Worm (Caenorhabditis elegans): ENCODE results near the gene sto-4.

Gene sto-4

DNA sequence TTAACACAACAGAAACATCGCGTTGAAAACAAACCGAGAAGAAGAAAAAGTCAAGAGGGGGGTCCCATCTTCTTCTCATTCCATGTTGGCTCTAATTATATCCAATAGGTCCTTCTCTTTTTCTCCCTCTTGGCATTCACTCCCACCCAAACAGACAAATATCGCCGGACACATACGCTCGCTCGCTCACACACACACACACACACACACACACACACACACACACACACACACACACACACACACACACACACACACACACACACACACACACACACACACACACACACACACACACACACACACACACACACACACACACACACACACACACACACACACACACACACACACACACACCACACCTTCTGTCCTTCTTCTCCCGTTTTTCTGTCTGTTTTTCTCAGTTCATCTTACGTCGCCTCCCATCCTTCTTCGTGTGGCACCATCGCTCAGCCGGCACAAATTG is at the start of gene sto-4:
Gene sto-4, plus strand, starts transcription at position 360 of the 469 bp plus-strand sequence.
- 0 out of 2 replicates have a peak, but pooled peaks have one; percentile 31 for TF ChIP-seq klf-2 (GFP tag; conservative IDR thresholded peaks at IDR 0.05)
- peak; percentile 72; the same call in 1 of the 2 replicates for TF ChIP-seq flt-1 (GFP tag; IDR thresholded peaks at IDR 0.05)
- TF ChIP-seq cog-1 (tag; optimal IDR thresholded peaks at IDR 0.05): peak; percentile 62
- TF ChIP-seq ztf-23 (GFP tag; IDR thresholded peaks at IDR 0.05): 0 out of 2 replicates have a peak, but pooled peaks have one; percentile 51

DNA sequence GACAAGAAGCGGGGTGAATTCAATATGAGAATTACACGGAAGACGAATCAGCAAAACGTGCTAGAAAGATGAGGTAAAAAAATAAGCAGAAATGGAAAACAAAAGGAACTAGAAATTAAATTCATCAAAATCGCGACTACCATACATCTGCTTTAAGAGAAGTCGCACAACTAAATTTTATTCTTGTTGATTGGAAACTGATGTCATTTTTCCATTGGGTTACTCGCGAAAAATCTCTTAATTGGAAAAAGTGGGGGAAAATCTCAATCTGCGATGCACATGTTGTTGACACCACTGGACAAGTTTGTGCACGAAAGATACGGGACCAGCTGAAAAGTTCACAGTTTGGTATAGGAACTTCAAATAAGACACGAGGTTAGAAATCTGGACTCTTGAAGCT is 47.0 kb upstream of the sto-4 start:
- TF ChIP-seq ztf-29 (GFP tag; IDR thresholded peaks at IDR 0.05) (no peak), flt-1 (GFP tag; IDR thresholded peaks at IDR 0.05) (no peak), klf-2 (GFP tag; conservative IDR thresholded peaks at IDR 0.05) (no peak), ref-1 (GFP tag; conservative IDR thresholded peaks at IDR 0.05) (no peak), ztf-23 (GFP tag; IDR thresholded peaks at IDR 0.05) (no peak)

DNA sequence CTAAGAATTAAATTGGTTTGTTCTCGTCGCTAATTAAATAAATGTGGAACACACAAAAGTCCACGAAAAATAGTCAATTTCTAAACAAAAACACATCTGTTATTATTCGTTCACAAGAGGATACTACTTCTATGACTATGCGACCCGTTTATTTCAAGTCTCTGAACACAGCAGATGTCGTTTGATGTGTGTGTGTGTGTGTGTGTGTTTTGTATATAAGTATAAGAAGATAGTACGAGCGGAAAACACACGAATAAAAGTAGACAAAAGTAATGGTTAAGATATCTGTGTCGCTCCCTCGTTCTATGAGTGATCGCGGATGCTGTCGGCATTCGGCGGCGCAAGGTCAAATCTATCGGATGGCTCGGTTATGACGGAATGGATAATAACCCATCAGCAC is 45.1 kb upstream of the sto-4 start:
- TF ChIP-seq ztf-29 (GFP tag; IDR thresholded peaks at IDR 0.05) (no peak), tab-1 (GFP tag; IDR thresholded peaks at IDR 0.05) (no peak), klf-2 (GFP tag; conservative IDR thresholded peaks at IDR 0.05) (no peak), ref-1 (GFP tag; conservative IDR thresholded peaks at IDR 0.05) (no peak), flt-1 (GFP tag; IDR thresholded peaks at IDR 0.05) (no peak)

DNA sequence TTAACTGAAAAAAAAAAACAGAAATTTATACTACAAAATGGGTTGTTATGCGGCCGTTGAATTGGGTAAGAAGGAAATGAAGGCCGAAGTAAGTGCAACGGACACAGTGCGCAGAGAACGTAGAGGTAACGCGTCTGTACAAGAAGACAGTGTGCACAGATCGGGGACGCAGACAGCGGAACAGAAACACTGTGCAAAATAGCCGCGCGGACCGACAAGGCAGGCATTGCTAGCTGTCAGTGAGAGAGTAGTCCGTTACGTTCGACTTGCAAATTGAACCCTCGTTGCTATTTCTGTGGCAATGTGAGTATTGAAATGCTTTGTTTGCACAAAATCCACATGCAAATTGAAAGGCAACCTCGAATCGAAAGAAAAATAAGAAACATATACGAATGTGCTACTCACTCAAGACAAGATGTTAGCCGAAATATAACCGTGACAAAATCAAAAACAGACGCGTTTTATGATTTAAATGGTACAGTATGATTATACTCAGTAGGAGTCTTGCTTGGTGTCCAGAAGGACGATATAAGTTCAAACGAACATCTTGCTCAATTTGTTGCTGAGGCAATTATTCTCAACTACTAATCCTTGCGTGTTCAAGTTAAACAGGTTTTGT is 43.3 kb upstream of the sto-4 start:
- TF ChIP-seq klf-2 (GFP tag; conservative IDR thresholded peaks at IDR 0.05): no peak
- TF ChIP-seq flt-1 (GFP tag; IDR thresholded peaks at IDR 0.05): 0 out of 2 replicates have a peak, but pooled peaks have one; percentile 17
- TF ChIP-seq ref-1 (GFP tag; conservative IDR thresholded peaks at IDR 0.05): no peak

DNA sequence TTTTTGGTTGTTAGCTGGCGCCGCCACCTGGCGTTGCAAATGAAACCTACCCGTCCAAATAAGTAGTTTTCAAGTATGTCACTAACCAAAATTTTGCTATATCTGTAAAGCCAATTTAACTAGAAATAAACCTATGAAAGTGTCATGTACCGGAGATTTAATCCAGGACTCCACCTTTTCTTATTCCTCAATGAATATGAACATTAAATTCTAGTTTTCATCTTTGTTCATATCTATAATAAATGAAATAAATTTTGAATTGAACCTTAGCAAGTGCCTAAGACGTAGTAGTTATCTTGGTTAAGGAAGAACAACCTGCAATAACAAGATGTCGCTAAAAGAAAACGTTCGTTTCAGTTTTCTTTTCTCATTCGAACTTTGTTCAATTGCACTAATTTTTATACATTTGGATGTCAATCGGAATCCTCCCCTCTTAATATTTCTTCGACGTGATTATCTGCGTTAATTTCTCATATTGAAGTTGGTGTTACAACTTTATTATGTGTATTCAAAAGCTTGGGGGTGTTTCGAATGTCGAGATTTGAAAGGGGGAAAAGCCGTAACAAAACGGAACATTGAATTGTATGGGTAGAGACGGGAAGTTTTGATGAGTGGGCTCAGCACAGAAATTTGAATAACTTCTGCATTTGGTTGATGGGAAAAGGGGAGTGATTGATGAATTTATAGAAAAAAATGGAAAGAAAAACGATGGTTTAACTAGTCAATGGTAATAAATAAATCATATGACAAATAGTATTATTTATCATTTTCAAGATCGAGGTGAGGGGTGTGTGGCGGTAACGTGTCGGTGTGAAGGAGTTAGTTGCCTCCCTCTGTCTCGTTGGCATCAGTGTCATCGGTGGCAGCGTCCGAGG is 40.5 kb upstream of the sto-4 start:
- TF ChIP-seq ztf-23 (GFP tag; IDR thresholded peaks at IDR 0.05): peak; percentile 29; the same call in 1 of the 2 replicates
- TF ChIP-seq cog-1 (tag; optimal IDR thresholded peaks at IDR 0.05): no peak
- TF ChIP-seq T22C8.4 (GFP tag; IDR thresholded peaks at IDR 0.05): no peak
- TF ChIP-seq med-1 (GFP tag; optimal IDR thresholded peaks at IDR 0.05; ENCODE audit: insufficient read depth): no peak
- TF ChIP-seq klf-2 (GFP tag; conservative IDR thresholded peaks at IDR 0.05): no peak
- TF ChIP-seq tab-1 (GFP tag; IDR thresholded peaks at IDR 0.05): no peak
- TF ChIP-seq flt-1 (GFP tag; IDR thresholded peaks at IDR 0.05): no peak

DNA sequence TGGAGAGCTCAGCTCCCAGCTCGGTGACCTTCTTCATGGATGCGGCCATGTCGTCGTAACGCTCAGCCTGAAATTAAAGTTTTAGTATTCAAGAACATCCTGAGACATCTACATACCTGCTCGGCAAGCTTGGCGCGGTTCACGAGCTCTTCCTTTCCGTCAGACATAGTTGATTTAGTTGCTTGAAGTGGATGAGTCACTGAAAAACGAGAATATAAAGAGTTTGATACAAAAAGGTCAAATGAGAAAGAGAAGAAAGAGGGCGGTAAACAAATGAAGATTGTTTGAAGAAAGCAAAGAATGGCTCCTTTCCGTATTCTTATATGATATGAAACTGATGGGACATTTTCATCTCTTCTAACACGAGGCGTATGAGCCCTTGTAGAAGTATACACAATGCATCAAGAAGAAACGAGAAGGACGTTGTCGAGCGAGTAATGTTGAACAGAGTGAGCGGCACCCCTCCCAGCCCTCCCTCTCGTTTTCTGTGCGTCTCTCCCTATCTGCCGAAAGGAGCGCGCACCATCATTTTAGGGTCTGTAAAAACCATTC is 38.6 kb upstream of the sto-4 start, which contains the start of gene ftt-2:
Gene ftt-2, minus strand, starts transcription at position 206 of the 552 bp plus-strand sequence.
- TF ChIP-seq med-1 (GFP tag; optimal IDR thresholded peaks at IDR 0.05; ENCODE audit: insufficient read depth) (no peak), T22C8.4 (GFP tag; IDR thresholded peaks at IDR 0.05) (no peak), klf-2 (GFP tag; conservative IDR thresholded peaks at IDR 0.05) (no peak)

DNA sequence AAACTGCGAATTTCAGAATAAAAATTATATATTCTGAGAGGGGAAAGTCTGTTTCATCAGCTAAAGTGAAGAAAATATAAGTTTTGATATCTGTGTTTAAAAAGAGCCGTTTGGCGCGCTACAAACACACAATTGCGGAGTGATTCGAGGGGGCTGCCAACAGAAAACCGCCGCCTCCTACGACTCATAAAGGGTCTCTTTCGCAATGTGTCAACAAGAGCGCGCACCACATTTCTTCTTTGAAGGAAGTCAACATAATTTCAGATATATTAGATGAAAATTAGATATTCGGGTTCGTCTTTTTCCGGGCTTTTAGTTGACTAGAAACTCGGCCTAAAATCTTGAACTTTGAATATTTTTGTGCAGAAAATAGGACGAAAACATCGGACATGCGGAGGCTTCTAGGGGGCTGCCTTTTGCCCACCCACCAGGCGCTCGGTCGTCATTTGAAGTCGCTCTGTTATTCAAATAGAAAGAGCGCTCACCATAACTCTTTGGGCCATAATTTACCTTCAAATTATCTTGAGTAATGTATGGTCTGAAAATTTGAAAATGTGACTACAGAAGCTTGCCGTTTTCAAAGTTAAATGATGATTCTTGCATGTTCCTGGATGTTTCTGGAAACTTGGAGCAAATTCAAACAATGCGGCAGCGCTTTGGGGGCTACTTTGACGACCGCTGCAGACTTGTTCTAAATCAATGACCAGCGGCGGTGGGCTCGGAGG is 38.0 kb upstream of the sto-4 start:
- TF ChIP-seq klf-2 (GFP tag; conservative IDR thresholded peaks at IDR 0.05) (peak; percentile 80), ztf-29 (GFP tag; IDR thresholded peaks at IDR 0.05) (peak; percentile 95), ztf-23 (GFP tag; IDR thresholded peaks at IDR 0.05) (peak; percentile 88), tab-1 (GFP tag; IDR thresholded peaks at IDR 0.05) (peak; percentile 54; the same call in 1 of the 2 replicates), ref-1 (GFP tag; conservative IDR thresholded peaks at IDR 0.05) (no peak), flt-1 (GFP tag; IDR thresholded peaks at IDR 0.05) (peak; percentile 95), T22C8.4 (GFP tag; IDR thresholded peaks at IDR 0.05) (peak; percentile 50; the same call in 1 of the 2 replicates), cog-1 (tag; optimal IDR thresholded peaks at IDR 0.05) (peak; percentile 100), med-1 (GFP tag; optimal IDR thresholded peaks at IDR 0.05; ENCODE audit: insufficient read depth) (peak; percentile 86)

DNA sequence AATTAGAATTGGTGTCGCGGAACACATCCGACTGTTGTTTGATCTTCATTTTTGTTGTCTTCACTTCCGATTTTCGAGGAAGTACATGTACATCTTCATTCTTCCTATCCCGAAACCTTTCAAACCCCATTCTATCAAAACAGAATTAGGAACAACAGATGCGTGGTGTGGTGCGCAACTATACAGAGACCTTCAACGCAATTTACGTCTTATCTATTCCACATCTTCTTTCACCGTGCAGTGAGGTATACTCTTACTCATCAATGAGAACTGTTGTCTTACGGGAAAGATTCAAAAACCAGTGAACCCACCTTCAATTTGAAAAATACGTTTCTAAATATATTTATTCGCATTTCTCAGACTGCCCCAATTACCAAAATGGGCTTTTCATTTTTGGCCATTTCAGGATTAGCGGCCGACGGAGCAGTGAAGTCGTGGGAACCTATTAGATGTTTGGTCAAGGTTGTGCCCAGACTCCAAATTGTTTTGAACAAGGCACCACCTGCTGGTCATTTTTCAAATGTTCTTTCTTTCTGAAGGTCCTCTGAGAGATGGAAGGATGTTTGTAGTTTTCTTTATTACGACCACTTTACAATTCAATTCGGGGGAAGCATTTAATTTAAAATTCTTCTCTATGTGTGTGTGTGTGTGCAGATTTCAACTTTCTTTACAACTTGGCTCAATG is 37.0 kb upstream of the sto-4 start:
- TF ChIP-seq med-1 (GFP tag; optimal IDR thresholded peaks at IDR 0.05; ENCODE audit: insufficient read depth) (no peak), tab-1 (GFP tag; IDR thresholded peaks at IDR 0.05) (no peak), T22C8.4 (GFP tag; IDR thresholded peaks at IDR 0.05) (no peak), ztf-23 (GFP tag; IDR thresholded peaks at IDR 0.05) (no peak), ztf-29 (GFP tag; IDR thresholded peaks at IDR 0.05) (no peak), ref-1 (GFP tag; conservative IDR thresholded peaks at IDR 0.05) (no peak), cog-1 (tag; optimal IDR thresholded peaks at IDR 0.05) (no peak), flt-1 (GFP tag; IDR thresholded peaks at IDR 0.05) (no peak), klf-2 (GFP tag; conservative IDR thresholded peaks at IDR 0.05) (no peak)

DNA sequence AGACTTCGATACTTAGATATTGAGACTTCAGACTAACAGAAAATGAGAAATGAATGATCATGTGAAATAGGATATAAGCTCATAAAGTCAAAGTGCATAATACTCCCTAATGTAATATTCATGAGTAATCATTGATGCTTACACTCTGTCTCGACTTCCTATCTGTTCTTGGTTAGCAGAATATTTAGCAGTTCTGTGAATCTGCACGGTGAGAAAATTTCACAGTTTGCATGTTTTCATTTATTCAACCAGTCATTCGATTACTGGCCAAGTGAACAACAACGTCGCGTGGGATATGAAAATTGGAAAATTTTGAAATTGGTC is 36.5 kb upstream of the sto-4 start:
- TF ChIP-seq cog-1 (tag; optimal IDR thresholded peaks at IDR 0.05): peak; percentile 8
- no peak for TF ChIP-seq tab-1 (GFP tag; IDR thresholded peaks at IDR 0.05)
- no peak for TF ChIP-seq ztf-29 (GFP tag; IDR thresholded peaks at IDR 0.05)
- TF ChIP-seq ref-1 (GFP tag; conservative IDR thresholded peaks at IDR 0.05): no peak
- no peak for TF ChIP-seq ztf-23 (GFP tag; IDR thresholded peaks at IDR 0.05)
